Fruit fly (Drosophila melanogaster): ENCODE measurements around the gene CG43736.

CG43736 gene

dm6 chrX:6866040-6866439 is 2.4 kb downstream of the CG43736 start (continued):
- TF ChIP-seq CG6813 (GFP tag; optimal IDR thresholded peaks at IDR 0.05): no peak
- TF ChIP-seq D19B (GFP tag; optimal IDR thresholded peaks at IDR 0.05): no peak
- no peak for TF ChIP-seq CG7372 (GFP tag; IDR thresholded peaks at IDR 0.05)
- no peak for TF ChIP-seq Lim3 (GFP tag; IDR thresholded peaks at IDR 0.05)
- TF ChIP-seq sens (GFP tag): no peak
- TF ChIP-seq gcm2 (GFP tag; optimal IDR thresholded peaks at IDR 0.05): no peak
- no peak for TF ChIP-seq CG4854 (GFP tag; optimal IDR thresholded peaks at IDR 0.05)
- peak; percentile 14 for TF ChIP-seq sd (tag; optimal IDR thresholded peaks at IDR 0.05)
- no peak for TF ChIP-seq CG13123 (GFP tag; optimal IDR thresholded peaks at IDR 0.05)
- 0 out of 3 replicates have a peak, but pooled peaks have one; percentile 17 for TF ChIP-seq row (GFP tag; IDR thresholded peaks at IDR 0.05)
- no peak for TF ChIP-seq CG17612 (GFP tag; IDR thresholded peaks at IDR 0.05)
- no peak for TF ChIP-seq CG6854 (GFP tag; optimal IDR thresholded peaks at IDR 0.05)
- TF ChIP-seq CG16815 (GFP tag; optimal IDR thresholded peaks at IDR 0.05): no peak
- TF ChIP-seq vvl (GFP tag; IDR thresholded peaks at IDR 0.05): peak; percentile 21; the same call in 1 of the 2 replicates
- no peak for TF ChIP-seq CG42726 (GFP tag; IDR thresholded peaks at IDR 0.05; ENCODE audit: partially characterized antibody)
- TF ChIP-seq E2f1 (GFP tag; IDR thresholded peaks at IDR 0.05): no peak
- TF ChIP-seq Atf3 (GFP tag; optimal IDR thresholded peaks at IDR 0.05): no peak
- TF ChIP-seq Tbp (GFP tag; optimal IDR thresholded peaks at IDR 0.05): no peak
- TF ChIP-seq luna (GFP tag; optimal IDR thresholded peaks at IDR 0.05): no peak
- peak; percentile 14 for TF ChIP-seq CG33557 (GFP tag; optimal IDR thresholded peaks at IDR 0.05)
- peak; percentile 22 for TF ChIP-seq HmgD (GFP tag; optimal IDR thresholded peaks at IDR 0.05)
- no peak for TF ChIP-seq ERR (GFP tag; optimal IDR thresholded peaks at IDR 0.05)
- TF ChIP-seq CG4404 (GFP tag; IDR thresholded peaks at IDR 0.05): no peak
- TF ChIP-seq sna (GFP tag; IDR thresholded peaks at IDR 0.05; ENCODE audit: partially characterized antibody): no peak
- TF ChIP-seq CG12769 (tag; optimal IDR thresholded peaks at IDR 0.05): peak; percentile 64
- TF ChIP-seq prd (optimal IDR thresholded peaks at IDR 0.05): no peak
- no peak for TF ChIP-seq prd (GFP tag; IDR thresholded peaks at IDR 0.05)
- peak; percentile 63 for TF ChIP-seq rib (GFP tag; IDR thresholded peaks at IDR 0.05)
- TF ChIP-seq HLH54F (GFP tag; optimal IDR thresholded peaks at IDR 0.05): no peak
- peak; percentile 13 for TF ChIP-seq lab (GFP tag; optimal IDR thresholded peaks at IDR 0.05)
- TF ChIP-seq CG9932 (GFP tag; IDR thresholded peaks at IDR 0.05): no peak
- peak; percentile 44 for TF ChIP-seq Nf-YC (tag; optimal IDR thresholded peaks at IDR 0.05)
- no peak for TF ChIP-seq CG7556 (GFP tag; optimal IDR thresholded peaks at IDR 0.05)
- peak; percentile 31 for TF ChIP-seq CG5180 (GFP tag; optimal IDR thresholded peaks at IDR 0.05)
- TF ChIP-seq Abd-B (GFP tag; optimal IDR thresholded peaks at IDR 0.05): no peak
- TF ChIP-seq gro (GFP tag; optimal IDR thresholded peaks at IDR 0.05): no peak
- no peak for TF ChIP-seq jing (GFP tag; optimal IDR thresholded peaks at IDR 0.05)
- TF ChIP-seq CG33213 (GFP tag; optimal IDR thresholded peaks at IDR 0.05): no peak
- TF ChIP-seq CG18599 (GFP tag; optimal IDR thresholded peaks at IDR 0.05): peak; percentile 55
- no peak for TF ChIP-seq eve (GFP tag; optimal IDR thresholded peaks at IDR 0.05)
- peak; percentile 89 for TF ChIP-seq CG8478 (optimal IDR thresholded peaks at IDR 0.05)
- no peak for TF ChIP-seq CG14441 (GFP tag; IDR thresholded peaks at IDR 0.05)
- TF ChIP-seq ken (GFP tag; IDR thresholded peaks at IDR 0.05): no peak
- peak; percentile 16 for TF ChIP-seq sug (tag; optimal IDR thresholded peaks at IDR 0.05)
- peak; percentile 81 for TF ChIP-seq CG10543 (GFP tag; optimal IDR thresholded peaks at IDR 0.05)
- no peak for TF ChIP-seq Bdp1 (GFP tag; optimal IDR thresholded peaks at IDR 0.05)
- no peak for TF ChIP-seq pita (GFP tag; optimal IDR thresholded peaks at IDR 0.05)
- TF ChIP-seq Dek (tag; optimal IDR thresholded peaks at IDR 0.05): no peak
- no peak for TF ChIP-seq CG12942 (GFP tag; optimal IDR thresholded peaks at IDR 0.05)
- no peak for TF ChIP-seq lmd (GFP tag; IDR thresholded peaks at IDR 0.05)
- no peak for TF ChIP-seq al (GFP tag; IDR thresholded peaks at IDR 0.05)
- no peak for TF ChIP-seq Fer3 (tag; optimal IDR thresholded peaks at IDR 0.05)
- TF ChIP-seq CG14965 (GFP tag; optimal IDR thresholded peaks at IDR 0.05; ENCODE audit: borderline replicate concordance): no peak

Measured in whole organism, embryonic.